Fruit fly (Drosophila melanogaster) whole organism, embryonic: ENCODE measurements around the gene Nse1.

ENCODE experiments used
- Atf3 ChIP-seq: fragments of 200-800 bp; sonication (Bioruptor generic); optimal IDR thresholded peaks from 3 replicates; lab custom pipeline; 2016; ENCODE audit warnings: missing biosample characterization, missing genetic modification characterization
- CG10209 ChIP-seq: fragments of 200-800 bp; sonication (Bioruptor generic); optimal IDR thresholded peaks from 3 replicates; lab custom pipeline; 2017; ENCODE audit warnings: missing biosample characterization, mild to moderate bottlenecking, missing genetic modification characterization, missing genetic modification reagents
- CG10321 ChIP-seq: fragments of 200-800 bp; sonication (Bioruptor generic); IDR thresholded peaks from 2 replicates; pipeline ENCODE4 v1.3.6; 2022; ENCODE audit warnings: missing biosample characterization, missing genetic modification characterization
- CG10565 ChIP-seq: fragments of 200-800 bp; sonication (Bioruptor generic); optimal IDR thresholded peaks from 3 replicates; lab custom pipeline; 2016; ENCODE audit warnings: missing biosample characterization, mild to moderate bottlenecking, missing genetic modification characterization
- CG12104 ChIP-seq: fragments of 200-800 bp; sonication (Bioruptor generic); optimal IDR thresholded peaks from 3 replicates; lab custom pipeline; 2016; ENCODE audit warnings: missing biosample characterization, missing genetic modification characterization
- CG18599 ChIP-seq: fragments of 200-800 bp; sonication (Bioruptor generic); optimal IDR thresholded peaks from 3 replicates; lab custom pipeline; 2017; ENCODE audit warnings: missing biosample characterization, missing genetic modification characterization, mild to moderate bottlenecking, moderate library complexity, missing genetic modification reagents
- CG2120 ChIP-seq: fragments of 200-800 bp; sonication (Bioruptor generic); optimal IDR thresholded peaks from 3 replicates; lab custom pipeline; 2016; ENCODE audit warnings: missing biosample characterization, missing genetic modification characterization
- CG30403 ChIP-seq: fragments of 200-800 bp; sonication (Bioruptor generic); optimal IDR thresholded peaks from 3 replicates; lab custom pipeline; 2016; ENCODE audit warnings: missing biosample characterization, missing genetic modification characterization
- CG31365 ChIP-seq: fragments of 200-800 bp; sonication (Bioruptor generic); optimal IDR thresholded peaks from 2 replicates; lab custom pipeline; 2018; ENCODE audit warnings: missing biosample characterization, mild to moderate bottlenecking, missing genetic modification characterization
- CG3163 ChIP-seq: fragments of 200-800 bp; sonication (Bioruptor generic); optimal IDR thresholded peaks from 3 replicates; lab custom pipeline; 2016; ENCODE audit warnings: missing biosample characterization, missing genetic modification characterization
- CG4282 ChIP-seq: fragments of 200-800 bp; sonication (Bioruptor generic); optimal IDR thresholded peaks from 2 replicates; lab custom pipeline; 2016; ENCODE audit warnings: missing biosample characterization, missing genetic modification characterization
- CG4360 ChIP-seq: fragments of 200-800 bp; sonication (Bioruptor generic); IDR thresholded peaks from 2 replicates; pipeline ENCODE4 v1.3.6; 2022; ENCODE audit warnings: missing biosample characterization, missing genetic modification characterization
- CG4707 ChIP-seq: fragments of 200-800 bp; sonication (Bioruptor generic); optimal IDR thresholded peaks from 2 replicates; lab custom pipeline; 2018; ENCODE audit warnings: missing biosample characterization, mild to moderate bottlenecking, missing genetic modification characterization, moderate library complexity
- CG4854 ChIP-seq: fragments of 200-800 bp; sonication (Bioruptor generic); optimal IDR thresholded peaks from 2 replicates; lab custom pipeline; 2016; ENCODE audit warnings: missing biosample characterization, missing genetic modification characterization, inconsistent platforms
- CG7987 ChIP-seq: fragments of 200-800 bp; sonication (Bioruptor generic); optimal IDR thresholded peaks from 2 replicates; lab custom pipeline; 2018; ENCODE audit warnings: missing biosample characterization, mild to moderate bottlenecking, missing genetic modification characterization, moderate library complexity
- CoRest ChIP-seq: fragments of 200-800 bp; sonication (Bioruptor generic); optimal IDR thresholded peaks from 3 replicates; lab custom pipeline; 2018; ENCODE audit warnings: missing biosample characterization, mild to moderate bottlenecking, missing genetic modification characterization, moderate library complexity
- Dad ChIP-seq: fragments of 200-800 bp; sonication (Bioruptor generic); optimal IDR thresholded peaks from 3 replicates; lab custom pipeline; 2016; ENCODE audit warnings: missing biosample characterization, missing genetic modification characterization
- Doc3 ChIP-seq: fragments of 200-800 bp; sonication (Bioruptor generic); IDR thresholded peaks from 3 replicates; pipeline ENCODE4 v1.3.6; 2022; ENCODE audit warnings: missing biosample characterization, missing genetic modification characterization; ENCODE audit not compliant: partially characterized antibody
- Drgx ChIP-seq: fragments of 200-800 bp; sonication (Bioruptor generic); IDR thresholded peaks from 2 replicates; pipeline ENCODE4 v1.3.6; 2022; ENCODE audit warnings: missing biosample characterization, missing genetic modification characterization
- E2f2 ChIP-seq: fragments of 200-800 bp; sonication (Bioruptor generic); IDR thresholded peaks from 2 replicates; pipeline ENCODE4 v1.3.6; 2022; ENCODE audit warnings: missing biosample characterization, missing genetic modification characterization
- Eip74EF ChIP-seq, 2 experiments: fragments of 200-800 bp in 1 of 2; fragments of >200 bp in 1 of 2; sonication (Bioruptor generic) in 1 of 2; optimal IDR thresholded peaks; 2 replicates each; lab custom pipeline; 2017 to 2019; ENCODE audit warnings: missing biosample characterization in 2 of 2, missing genetic modification characterization in 2 of 2, mild to moderate bottlenecking in 1 of 2, moderate library complexity in 1 of 2
- GATAe ChIP-seq: fragments of 200-800 bp; sonication (Bioruptor generic); conservative IDR thresholded peaks from 2 replicates; pipeline ENCODE4 v1.3.6; 2022; ENCODE audit warnings: missing biosample characterization, missing genetic modification characterization
- Hmr ChIP-seq: fragments of 200-800 bp; sonication (Bioruptor generic); optimal IDR thresholded peaks from 3 replicates; lab custom pipeline; 2017; ENCODE audit warnings: mild to moderate bottlenecking, missing biosample characterization, missing genetic modification reagents, missing genetic modification characterization
- Hmx ChIP-seq: fragments of 200-800 bp; sonication (Bioruptor generic); optimal IDR thresholded peaks from 2 replicates; lab custom pipeline; 2016; ENCODE audit warnings: missing biosample characterization, missing genetic modification characterization
- MBD-R2 ChIP-seq: fragments of 200-800 bp; sonication (Bioruptor generic); IDR thresholded peaks from 2 replicates; pipeline ENCODE4 v1.3.6; 2022; ENCODE audit warnings: missing biosample characterization, missing genetic modification characterization
- Med ChIP-seq: fragments of 200-800 bp; sonication (Bioruptor generic); peaks from one replicate; lab custom pipeline; 2016; ENCODE audit warnings: missing biosample characterization, missing genetic modification characterization, mild to moderate bottlenecking, inconsistent platforms, moderate library complexity
- Nf-YA ChIP-seq: fragments of 200-800 bp; sonication (Bioruptor generic); IDR thresholded peaks from 2 replicates; pipeline ENCODE4 v1.3.6; 2022; ENCODE audit warnings: missing biosample characterization, missing genetic modification characterization
- Nf-YC ChIP-seq: fragments of 200-800 bp; optimal IDR thresholded peaks from 3 replicates; lab custom pipeline; 2019; ENCODE audit warnings: missing biosample characterization, mild to moderate bottlenecking, missing genetic modification characterization, moderate library complexity
- Ptx1 ChIP-seq: fragments of 200-800 bp; sonication (Bioruptor generic); IDR thresholded peaks from 2 replicates; pipeline ENCODE4 v1.3.6; 2022; ENCODE audit warnings: missing biosample characterization, missing genetic modification characterization
- Ravus ChIP-seq: fragments of 200-800 bp; sonication (Bioruptor generic); IDR thresholded peaks from 2 replicates; pipeline ENCODE4 v1.3.6; 2022; ENCODE audit warnings: missing biosample characterization, missing genetic modification characterization
- Tbp ChIP-seq: fragments of >200 bp; optimal IDR thresholded peaks from 2 replicates; lab custom pipeline; 2018; ENCODE audit warnings: missing biosample characterization, missing genetic modification characterization
- crp ChIP-seq, 2 experiments: fragments of 200-800 bp; sonication (Bioruptor generic); optimal IDR thresholded peaks; 2 replicates in 1 of 2; 3 replicates in 1 of 2; lab custom pipeline; 2017; ENCODE audit warnings: missing biosample characterization in 2 of 2, missing genetic modification characterization in 2 of 2, mild to moderate bottlenecking in 1 of 2, moderate library complexity in 1 of 2
- dpn ChIP-seq, 2 experiments: fragments of 200-800 bp; sonication (Bioruptor generic); optimal IDR thresholded peaks; 3 replicates each; lab custom pipeline; 2016; ENCODE audit warnings: missing biosample characterization in 2 of 2, missing genetic modification characterization in 2 of 2
- en ChIP-seq: fragments of 200-800 bp; sonication (Bioruptor generic); optimal IDR thresholded peaks from 2 replicates; lab custom pipeline; 2016; ENCODE audit warnings: missing biosample characterization, missing genetic modification characterization
- exex ChIP-seq: fragments of 200-800 bp; sonication (Bioruptor generic); optimal IDR thresholded peaks from 4 replicates; lab custom pipeline; 2018; ENCODE audit warnings: missing biosample characterization, mild to moderate bottlenecking, missing genetic modification characterization, moderate library complexity
- fru ChIP-seq: fragments of >200 bp; optimal IDR thresholded peaks from 2 replicates; lab custom pipeline; 2017
- gce ChIP-seq: fragments of 200-800 bp; sonication (Bioruptor generic); IDR thresholded peaks from 3 replicates; pipeline ENCODE4 v1.3.6; 2022; ENCODE audit warnings: missing biosample characterization, missing genetic modification characterization
- gcm ChIP-seq: fragments of 200-800 bp; sonication (Bioruptor generic); optimal IDR thresholded peaks from 2 replicates; lab custom pipeline; 2019; ENCODE audit warnings: missing biosample characterization, mild to moderate bottlenecking, missing genetic modification characterization, moderate library complexity
- grn ChIP-seq: fragments of 200-800 bp; sonication (Bioruptor generic); optimal IDR thresholded peaks from 3 replicates; lab custom pipeline; 2017; ENCODE audit warnings: missing biosample characterization, missing genetic modification characterization
- jigr1 ChIP-seq: fragments of 200-800 bp; sonication (Bioruptor generic); IDR thresholded peaks from 3 replicates; pipeline ENCODE4 v1.3.6; 2022; ENCODE audit warnings: missing biosample characterization, missing genetic modification characterization
- kni ChIP-seq: fragments of 200-800 bp; sonication (Bioruptor generic); optimal IDR thresholded peaks from 3 replicates; lab custom pipeline; 2017; ENCODE audit warnings: mild to moderate bottlenecking, missing biosample characterization, missing genetic modification reagents, missing genetic modification characterization
- mirr ChIP-seq: fragments of 200-800 bp; sonication (Bioruptor generic); optimal IDR thresholded peaks from 3 replicates; lab custom pipeline; 2018; ENCODE audit warnings: missing biosample characterization, mild to moderate bottlenecking, missing genetic modification characterization
- nau ChIP-seq: fragments of 200-800 bp; sonication (Bioruptor generic); optimal IDR thresholded peaks from 3 replicates; lab custom pipeline; 2017; ENCODE audit warnings: missing biosample characterization, mild to moderate bottlenecking, missing genetic modification characterization, missing genetic modification reagents
- pnt ChIP-seq: fragments of 200-800 bp; sonication (Bioruptor generic); optimal IDR thresholded peaks from 3 replicates; lab custom pipeline; 2016; ENCODE audit warnings: missing biosample characterization, missing genetic modification characterization
- sd ChIP-seq: fragments of 200-800 bp; sonication (Bioruptor generic); optimal IDR thresholded peaks from 3 replicates; lab custom pipeline; 2018; ENCODE audit warnings: missing biosample characterization, mild to moderate bottlenecking, missing genetic modification characterization, moderate library complexity
- sob ChIP-seq: fragments of 200-800 bp; sonication (Bioruptor generic); IDR thresholded peaks from 2 replicates; pipeline ENCODE4 v1.3.6; 2022; ENCODE audit warnings: missing biosample characterization, missing genetic modification characterization
- sug ChIP-seq: fragments of 200-800 bp; optimal IDR thresholded peaks from 2 replicates; lab custom pipeline; 2019; ENCODE audit warnings: missing biosample characterization, mild to moderate bottlenecking, missing genetic modification characterization, moderate library complexity
- usp ChIP-seq: fragments of >200 bp; optimal IDR thresholded peaks from 2 replicates; lab custom pipeline; 2017; ENCODE audit warnings: missing biosample characterization, missing genetic modification characterization
- wek ChIP-seq: fragments of 200-800 bp; sonication (Bioruptor generic); optimal IDR thresholded peaks from 3 replicates; lab custom pipeline; 2018; ENCODE audit warnings: missing biosample characterization, mild to moderate bottlenecking, missing genetic modification characterization, moderate library complexity

The Nse1 gene

DNA sequence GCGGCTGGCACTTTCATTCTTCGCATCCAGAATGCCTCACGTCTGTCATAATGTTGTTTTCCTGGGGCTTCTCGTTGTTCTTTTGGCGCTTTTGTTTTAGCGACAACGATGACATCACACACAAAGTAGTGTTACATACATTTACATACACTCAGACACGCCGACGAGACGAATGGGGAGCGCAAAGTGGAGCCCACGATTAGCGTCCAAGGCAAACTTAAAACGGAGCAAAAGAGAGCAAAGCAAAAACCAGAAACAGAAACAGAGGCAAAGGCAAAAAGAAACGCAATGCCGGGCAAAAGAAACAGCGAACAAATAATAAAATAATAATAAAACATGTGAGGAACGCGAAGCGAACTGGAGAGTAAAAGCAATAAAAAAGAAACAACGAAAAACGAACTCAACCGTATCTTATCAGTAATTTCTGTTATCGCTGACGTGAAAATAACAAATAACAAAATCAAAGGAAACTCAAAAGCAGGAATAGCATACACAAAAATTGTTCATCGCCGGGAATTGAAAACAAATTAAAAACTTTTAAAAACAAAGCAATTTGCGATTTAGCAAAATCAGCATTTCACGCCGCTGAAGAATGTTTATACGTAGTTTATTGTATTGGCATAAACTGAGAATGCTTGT, 32.9 kb downstream of the Nse1 start (continued):
- TF ChIP-seq CG3163 (GFP tag; lab: Kevin White, UChicago), result no peak
- TF ChIP-seq kni (GFP tag; lab: Kevin White, UChicago), result peak; percentile 5
- TF ChIP-seq CG4707, result no peak
- no peak for TF ChIP-seq CG18599 (GFP tag; lab: Kevin White, UChicago)
- TF ChIP-seq Ravus (GFP tag; lab: Robert Waterston, UW), result no peak
- TF ChIP-seq CoRest (tag; lab: Kevin White, UChicago), result no peak
- TF ChIP-seq grn (GFP tag; lab: Kevin White, UChicago), result peak; percentile 27
- no peak for TF ChIP-seq Drgx (GFP tag; lab: Robert Waterston, UW)
- TF ChIP-seq usp (GFP tag; lab: Kevin White, UChicago), result no peak
- no peak for TF ChIP-seq Dad (GFP tag; lab: Kevin White, UChicago)
- peak; percentile 65 for TF ChIP-seq sd (tag; lab: Kevin White, UChicago)
- no peak for TF ChIP-seq Nf-YC (tag; lab: Kevin White, UChicago)
- TF ChIP-seq fru (lab: Kevin White, UChicago), result no peak
- TF ChIP-seq CG4282 (GFP tag; lab: Kevin White, UChicago), result no peak

- TF ChIP-seq pnt (GFP tag; lab: Kevin White, UChicago), result no peak
- TF ChIP-seq exex (tag; lab: Kevin White, UChicago), result peak; percentile 64
- no peak for TF ChIP-seq Ptx1 (GFP tag; lab: Robert Waterston, UW)
- no peak for TF ChIP-seq Tbp (GFP tag; lab: Kevin White, UChicago)
- TF ChIP-seq CG31365, result no peak
- TF ChIP-seq Doc3 (GFP tag; lab: Robert Waterston, UW), result no peak
- no peak for TF ChIP-seq CG12104 (GFP tag; lab: Kevin White, UChicago)
- no peak for TF ChIP-seq CG30403 (GFP tag; lab: Kevin White, UChicago)
- TF ChIP-seq crp (GFP tag; optimal IDR thresholded peaks at IDR 0.05; lab: Kevin White, UChicago), result no peak
- TF ChIP-seq mirr (GFP tag; lab: Kevin White, UChicago), result peak; percentile 46
- no peak for TF ChIP-seq wek (GFP tag; lab: Kevin White, UChicago)
- TF ChIP-seq dpn (GFP tag; optimal IDR thresholded peaks at IDR 0.05; lab: Kevin White, UChicago), result no peak
- no peak for TF ChIP-seq MBD-R2 (GFP tag; lab: Robert Waterston, UW)
- TF ChIP-seq Nf-YA (GFP tag; lab: Robert Waterston, UW), result no peak
- TF ChIP-seq en (GFP tag; lab: Kevin White, UChicago), result no peak
- TF ChIP-seq Eip74EF (GFP tag; optimal IDR thresholded peaks at IDR 0.05; lab: Kevin White, UChicago), result no peak
- peak; percentile 37 for TF ChIP-seq sug (tag; lab: Kevin White, UChicago)
- TF ChIP-seq Hmx (GFP tag; lab: Kevin White, UChicago), result no peak
- no peak for TF ChIP-seq gce (GFP tag; lab: Robert Waterston, UW)
- TF ChIP-seq GATAe (GFP tag; lab: Robert Waterston, UW), result peak; percentile 18; the same call in 1 of the 2 replicates
- peak; percentile 20 for TF ChIP-seq CG2120
- TF ChIP-seq CG7987 (GFP tag; lab: Kevin White, UChicago), result peak; percentile 60
- peak; percentile 35 for TF ChIP-seq sd (tag; lab: Kevin White, UChicago)
- no peak for TF ChIP-seq E2f2 (GFP tag; lab: Robert Waterston, UW)
- no peak for TF ChIP-seq CG10209 (GFP tag; lab: Kevin White, UChicago)
- no peak for TF ChIP-seq gcm (GFP tag; lab: Kevin White, UChicago)
- TF ChIP-seq Atf3 (GFP tag; lab: Kevin White, UChicago), result no peak
- TF ChIP-seq nau (GFP tag; lab: Kevin White, UChicago), result no peak
- no peak for TF ChIP-seq CG4854
- peak; percentile 3 for TF ChIP-seq Med (GFP tag; lab: Kevin White, UChicago)
- no peak for TF ChIP-seq sob (GFP tag; lab: Robert Waterston, UW)
- no peak for TF ChIP-seq CG4360 (GFP tag; lab: Robert Waterston, UW)
- no peak for TF ChIP-seq CG10565 (GFP tag; lab: Kevin White, UChicago)
- TF ChIP-seq jigr1 (GFP tag; lab: Robert Waterston, UW), result no peak
- TF ChIP-seq CG10321 (GFP tag; lab: Robert Waterston, UW), result no peak
- TF ChIP-seq Hmr, result no peak
These were observed 34.1 kb downstream of the Nse1 start for dm6 chr2L:6643218-6643756.
